Fruit fly (Drosophila melanogaster): ENCODE data around the gene Mnr.

Mnr gene

DNA sequence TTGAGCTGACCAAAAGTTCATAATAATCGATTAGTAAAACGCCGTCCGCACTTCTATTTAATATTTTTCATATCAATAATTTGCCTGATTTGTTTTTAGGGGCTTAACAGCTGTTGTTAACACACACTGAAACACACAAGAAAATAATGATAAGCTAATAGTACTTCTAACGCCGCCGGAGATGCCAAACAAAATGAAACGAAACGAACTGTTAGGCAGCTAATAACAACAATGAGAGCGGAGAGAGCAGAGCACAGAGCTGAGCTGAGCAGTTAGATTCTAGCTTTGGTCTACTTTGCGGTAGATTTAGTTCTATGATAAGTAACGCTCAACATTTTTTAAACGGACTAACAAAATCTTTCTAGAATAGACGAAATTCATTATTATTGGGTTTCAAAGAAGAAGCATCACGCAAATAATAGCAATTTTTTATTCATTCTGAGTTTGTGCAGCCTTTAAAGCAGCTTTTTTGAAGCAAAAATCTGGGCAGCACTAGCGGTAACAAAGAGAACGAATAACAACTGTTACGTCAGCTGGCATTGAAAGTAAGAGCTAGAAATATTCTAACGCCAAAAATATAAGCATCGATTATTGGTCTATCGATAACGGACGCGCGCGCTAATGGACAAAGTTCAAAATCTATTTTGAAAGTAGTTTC lies 25.6 kb upstream of the Mnr start, which contains the start of gene Abca3 (continued):
- TF ChIP-seq pho (GFP tag; optimal IDR thresholded peaks at IDR 0.05) = peak; percentile 69
- TF ChIP-seq pb (GFP tag; optimal IDR thresholded peaks at IDR 0.05) = peak; percentile 34
- TF ChIP-seq h (optimal IDR thresholded peaks at IDR 0.05) = no peak
- TF ChIP-seq H2.0 (GFP tag; IDR thresholded peaks at IDR 0.05) = no peak; the same call in 1 of the 2 replicates
- TF ChIP-seq dimm (GFP tag; IDR thresholded peaks at IDR 0.05) = no peak
- TF ChIP-seq gem (tag; optimal IDR thresholded peaks at IDR 0.05) = peak; percentile 70
- peak; percentile 57 for TF ChIP-seq CG15601 (tag; optimal IDR thresholded peaks at IDR 0.05)
- peak; percentile 42 for TF ChIP-seq schlank (tag; optimal IDR thresholded peaks at IDR 0.05)
- TF ChIP-seq CG8924 (tag; optimal IDR thresholded peaks at IDR 0.05) = peak; percentile 68
- TF ChIP-seq CG6854 (GFP tag; optimal IDR thresholded peaks at IDR 0.05) = no peak
- no peak for TF ChIP-seq aop (GFP tag; IDR thresholded peaks at IDR 0.05)
- no peak for TF ChIP-seq CG15073 (GFP tag; optimal IDR thresholded peaks at IDR 0.05)
- TF ChIP-seq bbx (GFP tag; IDR thresholded peaks at IDR 0.05; ENCODE audit: partially characterized antibody) = no peak
- TF ChIP-seq CG1792 (GFP tag; optimal IDR thresholded peaks at IDR 0.05) = no peak
- TF ChIP-seq CG10209 (GFP tag; optimal IDR thresholded peaks at IDR 0.05) = peak; percentile 52
- peak; percentile 47 for TF ChIP-seq CG15696 (tag; optimal IDR thresholded peaks at IDR 0.05)
- no peak for TF ChIP-seq CG6683 (GFP tag; optimal IDR thresholded peaks at IDR 0.05)
- no peak for TF ChIP-seq CG5953 (GFP tag; IDR thresholded peaks at IDR 0.05)
- peak; percentile 17 for TF ChIP-seq sqz (GFP tag; optimal IDR thresholded peaks at IDR 0.05)
- TF ChIP-seq CG4282 (GFP tag; optimal IDR thresholded peaks at IDR 0.05) = no peak
- TF ChIP-seq zen (tag; optimal IDR thresholded peaks at IDR 0.05) = peak; percentile 13
- TF ChIP-seq onecut (GFP tag; IDR thresholded peaks at IDR 0.05) = no peak
- peak; percentile 55 for TF ChIP-seq CG11723 (GFP tag; optimal IDR thresholded peaks at IDR 0.05)
- no peak for TF ChIP-seq HLH4C (GFP tag; IDR thresholded peaks at IDR 0.05; ENCODE audit: partially characterized antibody)
- TF ChIP-seq twi (tag; optimal IDR thresholded peaks at IDR 0.05) = peak; percentile 57
- peak; percentile 45; the same call in 1 of the 3 replicates for TF ChIP-seq CG11093 (GFP tag; IDR thresholded peaks at IDR 0.05)

dm6 chrX:21285001-21285400 lies 4.0 kb upstream of the Mnr start, which contains the start of gene CG1494:
TSS of gene CG1494 (plus strand) at chrX:21285301.
- TF ChIP-seq fd3F (GFP tag; optimal IDR thresholded peaks at IDR 0.05) (no peak), crc (GFP tag; optimal IDR thresholded peaks at IDR 0.05) (no peak), MESR4 (GFP tag; optimal IDR thresholded peaks at IDR 0.05) (no peak), CkIIα-i1 (GFP tag; IDR thresholded peaks at IDR 0.05) (no peak), mam (GFP tag; optimal IDR thresholded peaks at IDR 0.05) (no peak), cwo (GFP tag; optimal IDR thresholded peaks at IDR 0.05) (no peak), br (optimal IDR thresholded peaks at IDR 0.05) (no peak), CG14050 (GFP tag; IDR thresholded peaks at IDR 0.05) (no peak)

DNA sequence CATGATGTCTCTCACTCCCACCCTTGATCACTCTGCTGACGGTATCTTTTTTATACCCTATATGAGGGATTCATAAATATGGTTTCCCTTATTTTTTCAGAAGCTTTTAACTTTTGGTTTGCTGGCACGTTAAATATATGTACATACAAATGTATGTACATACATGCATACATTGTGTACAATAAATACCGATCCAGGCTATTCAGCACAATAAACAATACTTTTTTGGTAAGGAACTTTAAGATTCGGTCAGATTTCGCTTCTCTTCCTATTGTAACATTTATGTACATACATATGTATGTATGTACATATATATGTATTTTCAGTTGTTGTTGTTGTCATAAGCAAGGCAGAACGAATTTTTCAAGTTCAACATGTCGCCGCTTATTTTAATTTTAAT lies 1.1 kb upstream of the Mnr start:
- TF ChIP-seq CG6254 (GFP tag; optimal IDR thresholded peaks at IDR 0.05) (no peak), nau (GFP tag; optimal IDR thresholded peaks at IDR 0.05) (no peak), insv (GFP tag; optimal IDR thresholded peaks at IDR 0.05) (no peak), CG17328 (GFP tag; IDR thresholded peaks at IDR 0.05) (no peak), CG12219 (GFP tag; optimal IDR thresholded peaks at IDR 0.05) (peak; percentile 19), CG8478 (optimal IDR thresholded peaks at IDR 0.05) (no peak), otp (GFP tag; IDR thresholded peaks at IDR 0.05) (no peak), Spps (tag; optimal IDR thresholded peaks at IDR 0.05) (no peak), Kr (GFP tag; optimal IDR thresholded peaks at IDR 0.05) (no peak), CG1024 (GFP tag; IDR thresholded peaks at IDR 0.05) (no peak), CG10147 (GFP tag; optimal IDR thresholded peaks at IDR 0.05) (no peak), CG7357 (GFP tag; IDR thresholded peaks at IDR 0.05) (peak; percentile 28; the same call in 1 of the 3 replicates), D (optimal IDR thresholded peaks at IDR 0.05) (no peak), D (GFP tag; optimal IDR thresholded peaks at IDR 0.05) (no peak), Sox102F (GFP tag; optimal IDR thresholded peaks at IDR 0.05) (no peak), Fer2 (tag; optimal IDR thresholded peaks at IDR 0.05) (no peak), CG11504 (tag; optimal IDR thresholded peaks at IDR 0.05) (peak; percentile 5)

All from whole organism, embryonic.